Worm (Caenorhabditis elegans): Measurements from ENCODE around the gene srh-46.

Gene srh-46

DNA sequence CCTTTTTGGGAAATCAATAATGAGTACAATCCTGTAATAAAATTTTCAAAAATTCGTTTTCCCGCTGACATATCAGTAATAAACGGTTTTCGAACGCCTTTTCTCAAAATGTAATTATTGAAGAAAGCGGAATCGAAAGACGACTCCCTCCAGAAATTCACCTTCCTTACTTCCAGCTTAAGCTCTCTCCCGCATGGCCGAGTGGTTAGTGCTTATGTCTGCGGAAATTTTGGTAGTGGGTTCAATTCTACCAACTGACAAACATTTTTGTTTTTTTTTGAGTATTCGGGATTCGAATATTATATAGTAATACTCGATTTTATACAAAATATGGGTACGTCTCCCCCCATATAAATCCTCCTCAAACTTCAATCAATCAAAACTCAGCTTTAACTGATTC lies 29.1 kb upstream of the srh-46 start:
- TF ChIP-seq ztf-29 (GFP tag; IDR thresholded peaks at IDR 0.05) (0 out of 2 replicates have a peak, but pooled peaks have one; percentile 41), T22C8.4 (GFP tag; IDR thresholded peaks at IDR 0.05) (peak; percentile 26; the same call in 1 of the 2 replicates)

DNA sequence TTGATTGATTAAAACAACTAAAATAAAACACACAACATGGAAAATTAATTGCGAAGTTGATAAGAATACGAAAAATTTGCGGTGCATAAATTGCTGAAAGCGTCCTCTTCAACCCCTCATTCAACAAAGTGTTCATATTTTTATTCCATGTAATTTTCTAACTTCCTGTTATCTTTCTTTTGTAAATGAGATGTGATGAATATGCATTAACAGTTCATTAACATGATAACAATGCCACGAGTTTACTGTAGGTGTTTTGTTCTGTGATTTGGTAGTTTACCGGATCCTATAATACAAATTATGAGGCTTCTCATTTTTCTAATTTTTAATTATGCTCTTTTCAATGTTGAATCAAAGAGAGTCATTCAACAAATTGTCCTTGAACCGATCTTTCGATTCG lies 26.4 kb upstream of the srh-46 start, which contains the start of gene F47G9.6:
Gene F47G9.6, plus strand, starts transcription at position 301 of the 400 bp plus-strand sequence.
- TF ChIP-seq ref-1 (GFP tag; conservative IDR thresholded peaks at IDR 0.05) (no peak), tab-1 (GFP tag; IDR thresholded peaks at IDR 0.05) (no peak), ztf-29 (GFP tag; IDR thresholded peaks at IDR 0.05) (no peak), ztf-23 (GFP tag; IDR thresholded peaks at IDR 0.05) (no peak), flt-1 (GFP tag; IDR thresholded peaks at IDR 0.05) (no peak), cog-1 (tag; optimal IDR thresholded peaks at IDR 0.05) (no peak), med-1 (GFP tag; optimal IDR thresholded peaks at IDR 0.05; ENCODE audit: insufficient read depth) (no peak), klf-2 (GFP tag; conservative IDR thresholded peaks at IDR 0.05) (no peak), T22C8.4 (GFP tag; IDR thresholded peaks at IDR 0.05) (no peak)

DNA sequence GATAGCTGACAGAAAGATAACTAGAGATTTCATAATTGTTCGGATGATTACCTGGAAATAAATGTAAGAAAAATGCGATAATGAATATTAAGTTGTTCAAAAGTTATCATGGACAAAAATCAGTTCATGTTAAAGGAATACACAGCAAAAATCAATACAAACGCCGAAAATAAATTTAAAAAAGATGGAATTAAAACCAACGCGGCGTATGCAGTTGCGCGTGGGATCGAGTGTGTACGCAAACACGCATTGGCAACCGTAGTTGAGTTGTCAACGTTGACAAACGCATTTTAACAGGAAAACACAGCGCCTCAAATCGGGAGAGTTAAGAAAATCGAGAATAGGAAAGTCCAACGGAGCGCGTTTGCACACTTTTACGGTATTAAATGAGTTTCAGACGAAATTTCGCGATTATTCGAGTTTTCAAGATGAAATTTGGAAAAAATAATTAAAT lies 24.3 kb upstream of the srh-46 start, which contains the start of gene tmed-10:
Gene tmed-10, minus strand, starts transcription at position 51 of the 454 bp plus-strand sequence.
- peak; percentile 63; the same call in 1 of the 2 replicates for TF ChIP-seq ztf-23 (GFP tag; IDR thresholded peaks at IDR 0.05)
- 0 out of 2 replicates have a peak, but pooled peaks have one; percentile 25 for TF ChIP-seq T22C8.4 (GFP tag; IDR thresholded peaks at IDR 0.05)
- TF ChIP-seq flt-1 (GFP tag; IDR thresholded peaks at IDR 0.05) = peak; percentile 55; the same call in 1 of the 2 replicates
- TF ChIP-seq ztf-29 (GFP tag; IDR thresholded peaks at IDR 0.05) = no peak

DNA sequence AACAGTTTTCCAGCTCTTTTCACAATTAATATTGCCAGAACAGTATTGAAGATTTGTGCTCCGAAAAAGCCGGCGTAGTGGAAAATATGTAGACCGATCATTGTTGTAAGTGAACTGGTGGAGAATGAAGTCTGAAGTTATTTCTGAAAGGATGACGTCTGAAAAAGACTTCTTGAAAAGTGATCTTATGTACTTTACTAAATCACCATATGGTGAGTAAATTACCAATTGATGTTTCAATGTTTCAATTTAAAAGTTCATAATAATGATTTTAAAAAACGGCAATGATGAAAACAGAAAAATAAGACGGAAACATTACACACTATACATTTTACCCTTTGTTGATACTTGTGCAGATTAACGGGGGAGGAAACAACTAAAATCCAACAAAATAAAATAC lies 21.0 kb upstream of the srh-46 start, which contains the start of gene str-141:
Gene str-141, minus strand, starts transcription at position 101 of the 400 bp plus-strand sequence.
- TF ChIP-seq ztf-23 (GFP tag; IDR thresholded peaks at IDR 0.05) (no peak), T22C8.4 (GFP tag; IDR thresholded peaks at IDR 0.05) (no peak), ztf-29 (GFP tag; IDR thresholded peaks at IDR 0.05) (no peak), cog-1 (tag; optimal IDR thresholded peaks at IDR 0.05) (no peak), klf-2 (GFP tag; conservative IDR thresholded peaks at IDR 0.05) (no peak), tab-1 (GFP tag; IDR thresholded peaks at IDR 0.05) (no peak)

DNA sequence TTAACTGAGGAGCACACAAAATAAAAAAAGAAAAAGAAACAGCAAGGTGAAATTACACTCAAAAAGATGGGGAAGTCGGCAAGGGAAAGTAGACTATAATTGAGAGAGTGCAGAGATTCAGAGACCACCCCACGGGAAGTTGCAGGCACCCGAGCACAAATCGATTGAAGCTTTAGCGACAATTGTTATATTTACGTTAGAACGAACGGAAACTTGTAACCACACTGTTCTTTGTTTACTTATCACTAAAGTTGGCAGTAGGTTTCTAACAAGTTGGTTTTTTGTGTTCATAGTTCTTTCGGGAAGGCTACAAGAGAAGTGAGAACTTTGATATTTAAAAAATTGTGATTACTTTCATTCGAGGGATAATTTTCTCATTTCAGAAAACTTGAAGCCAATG lies 19.0 kb upstream of the srh-46 start, which contains the start of gene F47G9.4:
Gene F47G9.4, minus strand, starts transcription at position 98 of the 400 bp plus-strand sequence.
- TF ChIP-seq flt-1 (GFP tag; IDR thresholded peaks at IDR 0.05) = no peak
- no peak for TF ChIP-seq ztf-23 (GFP tag; IDR thresholded peaks at IDR 0.05)
- no peak for TF ChIP-seq ztf-29 (GFP tag; IDR thresholded peaks at IDR 0.05)
- no peak for TF ChIP-seq cog-1 (tag; optimal IDR thresholded peaks at IDR 0.05)
- no peak for TF ChIP-seq klf-2 (GFP tag; conservative IDR thresholded peaks at IDR 0.05)
- TF ChIP-seq T22C8.4 (GFP tag; IDR thresholded peaks at IDR 0.05) = no peak
- TF ChIP-seq ref-1 (GFP tag; conservative IDR thresholded peaks at IDR 0.05) = no peak
- TF ChIP-seq med-1 (GFP tag; optimal IDR thresholded peaks at IDR 0.05; ENCODE audit: insufficient read depth) = no peak
- no peak for TF ChIP-seq tab-1 (GFP tag; IDR thresholded peaks at IDR 0.05)

DNA sequence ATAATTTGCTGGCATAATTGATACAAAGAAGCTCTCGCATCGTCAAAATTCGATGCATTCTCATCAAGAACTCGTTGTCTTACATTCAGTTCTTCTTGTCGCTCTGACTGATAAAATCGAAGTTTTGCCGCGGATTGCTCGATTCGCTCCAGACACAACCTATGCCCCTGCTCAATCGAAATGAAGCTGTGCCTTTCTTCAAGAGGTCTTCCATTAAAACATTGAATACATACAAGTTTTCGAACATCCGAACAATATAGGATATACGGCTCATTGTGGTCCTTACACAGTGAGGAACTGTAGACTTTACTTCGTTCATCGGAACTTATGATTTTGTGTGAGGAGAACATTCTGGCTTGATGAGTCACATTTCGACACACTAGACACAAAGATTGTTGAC lies 18.2 kb upstream of the srh-46 start:
- TF ChIP-seq flt-1 (GFP tag; IDR thresholded peaks at IDR 0.05) = no peak
- TF ChIP-seq klf-2 (GFP tag; conservative IDR thresholded peaks at IDR 0.05) = no peak
- TF ChIP-seq ztf-29 (GFP tag; IDR thresholded peaks at IDR 0.05) = no peak
- no peak for TF ChIP-seq med-1 (GFP tag; optimal IDR thresholded peaks at IDR 0.05; ENCODE audit: insufficient read depth)
- TF ChIP-seq ref-1 (GFP tag; conservative IDR thresholded peaks at IDR 0.05) = no peak
- TF ChIP-seq cog-1 (tag; optimal IDR thresholded peaks at IDR 0.05) = no peak
- no peak for TF ChIP-seq T22C8.4 (GFP tag; IDR thresholded peaks at IDR 0.05)

DNA sequence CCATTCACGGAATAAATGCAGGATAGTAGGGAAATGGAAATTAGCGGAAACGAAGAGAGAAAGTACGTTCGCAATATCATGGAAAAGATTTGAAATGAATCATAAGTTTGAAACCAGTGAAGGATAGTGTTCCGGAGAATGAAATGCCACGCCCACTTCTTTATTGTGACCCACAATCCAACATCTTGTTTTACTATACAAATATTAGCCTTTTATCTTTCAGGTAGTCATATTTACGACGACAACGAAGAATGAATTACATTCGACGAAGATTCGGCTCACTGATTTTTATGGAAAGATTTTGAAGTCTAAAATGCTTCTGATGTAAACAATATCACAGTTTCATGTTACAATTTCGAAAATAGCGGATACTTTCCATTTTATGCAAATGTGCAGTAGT lies 14.1 kb upstream of the srh-46 start, which contains the start of gene cutl-18:
Gene cutl-18, minus strand, starts transcription at position 101 of the 400 bp plus-strand sequence.
- no peak for TF ChIP-seq med-1 (GFP tag; optimal IDR thresholded peaks at IDR 0.05; ENCODE audit: insufficient read depth)
- TF ChIP-seq flt-1 (GFP tag; IDR thresholded peaks at IDR 0.05) = no peak
- no peak for TF ChIP-seq klf-2 (GFP tag; conservative IDR thresholded peaks at IDR 0.05)
- no peak for TF ChIP-seq ztf-23 (GFP tag; IDR thresholded peaks at IDR 0.05)
- TF ChIP-seq ref-1 (GFP tag; conservative IDR thresholded peaks at IDR 0.05) = no peak
- TF ChIP-seq tab-1 (GFP tag; IDR thresholded peaks at IDR 0.05) = no peak
- no peak for TF ChIP-seq ztf-29 (GFP tag; IDR thresholded peaks at IDR 0.05)
- no peak for TF ChIP-seq T22C8.4 (GFP tag; IDR thresholded peaks at IDR 0.05)
- TF ChIP-seq cog-1 (tag; optimal IDR thresholded peaks at IDR 0.05) = no peak

DNA sequence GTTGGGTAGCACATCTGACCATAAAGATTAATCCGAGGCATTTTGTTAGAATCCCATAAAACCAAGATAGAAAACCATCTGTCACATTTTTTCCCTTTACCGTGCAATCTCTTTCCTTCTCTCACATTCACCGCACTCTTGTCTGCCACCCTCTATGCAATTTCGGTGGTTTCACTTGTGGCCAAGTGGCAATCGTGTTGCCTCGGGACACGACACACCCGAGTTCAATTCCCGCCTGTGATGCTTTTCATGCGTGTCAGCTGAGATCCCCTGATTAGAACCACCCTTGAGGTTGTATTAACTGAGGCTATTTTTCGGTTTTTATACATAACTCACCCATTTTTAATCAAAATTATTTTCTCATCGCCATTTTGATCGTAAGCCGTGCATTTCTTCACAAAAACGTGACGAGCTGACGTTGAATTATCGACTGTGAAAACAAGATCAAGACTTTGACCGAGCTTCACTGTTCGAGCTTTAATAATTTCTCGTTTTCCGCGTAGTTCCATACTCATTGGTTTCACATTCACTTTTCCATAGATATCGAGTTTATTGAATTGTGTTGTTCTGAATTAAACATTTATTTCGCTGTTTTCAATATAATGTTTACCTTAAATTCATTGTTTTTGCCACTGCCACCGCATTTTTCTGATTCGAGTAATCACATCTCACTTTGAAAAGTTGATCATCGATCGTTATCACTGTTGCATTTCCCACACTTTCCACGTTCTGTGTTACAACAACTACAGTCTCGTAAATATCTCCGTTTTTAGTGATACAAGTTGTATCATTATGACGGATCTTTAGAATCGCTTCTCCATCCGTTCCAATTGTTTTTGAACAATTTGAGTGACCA lies 11.6 kb upstream of the srh-46 start:
- TF ChIP-seq ref-1 (GFP tag; conservative IDR thresholded peaks at IDR 0.05) (peak; percentile 99), tab-1 (GFP tag; IDR thresholded peaks at IDR 0.05) (peak; percentile 100), T22C8.4 (GFP tag; IDR thresholded peaks at IDR 0.05) (peak; percentile 99), cog-1 (tag; optimal IDR thresholded peaks at IDR 0.05) (peak; percentile 98), ztf-29 (GFP tag; IDR thresholded peaks at IDR 0.05) (peak; percentile 100), ztf-23 (GFP tag; IDR thresholded peaks at IDR 0.05) (peak; percentile 99), flt-1 (GFP tag; IDR thresholded peaks at IDR 0.05) (peak; percentile 99), med-1 (GFP tag; optimal IDR thresholded peaks at IDR 0.05; ENCODE audit: insufficient read depth) (peak; percentile 96), klf-2 (GFP tag; conservative IDR thresholded peaks at IDR 0.05) (peak; percentile 100)

DNA sequence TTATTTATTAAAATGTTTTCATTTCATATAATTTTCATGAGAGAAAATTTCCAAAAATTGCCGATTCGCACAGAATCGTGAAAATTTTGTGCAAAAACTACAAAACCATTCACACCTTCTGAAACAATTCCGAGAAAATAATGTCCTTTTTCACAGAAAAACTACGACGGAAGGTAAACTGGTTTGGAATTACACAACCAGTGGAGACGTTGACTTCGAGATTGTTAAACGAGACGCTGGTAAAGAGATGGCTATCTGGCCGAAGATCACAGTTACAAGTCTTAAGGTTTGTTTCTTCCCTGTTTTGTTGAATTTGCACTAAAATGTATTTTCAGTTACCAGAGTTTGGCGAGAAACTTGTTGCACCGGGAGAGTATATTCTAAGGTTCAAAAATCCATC lies 10.2 kb upstream of the srh-46 start:
- TF ChIP-seq ztf-29 (GFP tag; IDR thresholded peaks at IDR 0.05) (no peak), klf-2 (GFP tag; conservative IDR thresholded peaks at IDR 0.05) (no peak), ztf-23 (GFP tag; IDR thresholded peaks at IDR 0.05) (no peak), tab-1 (GFP tag; IDR thresholded peaks at IDR 0.05) (no peak), ref-1 (GFP tag; conservative IDR thresholded peaks at IDR 0.05) (no peak), cog-1 (tag; optimal IDR thresholded peaks at IDR 0.05) (no peak), T22C8.4 (GFP tag; IDR thresholded peaks at IDR 0.05) (no peak), med-1 (GFP tag; optimal IDR thresholded peaks at IDR 0.05; ENCODE audit: insufficient read depth) (no peak), flt-1 (GFP tag; IDR thresholded peaks at IDR 0.05) (no peak)
